Worm (Caenorhabditis elegans) whole organism, midembryonic: ENCODE measurements around the gene K07C11.10.

ENCODE experiments used
- T22C8.4 ChIP-seq: fragments of 200-800 bp; sonication (Bioruptor generic); IDR thresholded peaks from 2 replicates; pipeline ENCODE4 v1.3.6; 2022; ENCODE audit warnings: missing genetic modification characterization, missing compliant biosample characterization
- cog-1 ChIP-seq: sonication (generic microtip); optimal IDR thresholded peaks from 2 replicates; lab custom pipeline; 2016; ENCODE audit warnings: missing genetic modification characterization, missing compliant biosample characterization
- flt-1 ChIP-seq: fragments of 200-800 bp; sonication (Bioruptor generic); IDR thresholded peaks from 2 replicates; pipeline ENCODE4 v1.3.6; 2022; ENCODE audit warnings: missing genetic modification characterization, missing compliant biosample characterization
- klf-2 ChIP-seq: fragments of 200-800 bp; sonication (Bioruptor generic); conservative IDR thresholded peaks from 2 replicates; pipeline ENCODE4 v1.3.6; 2022; ENCODE audit warnings: missing genetic modification reagents, missing genetic modification characterization, missing compliant biosample characterization
- med-1 ChIP-seq: sonication (generic microtip); optimal IDR thresholded peaks from 2 replicates; lab custom pipeline; 2017; ENCODE audit warnings: missing genetic modification characterization, mild to moderate bottlenecking, missing compliant biosample characterization, antibody characterized with exemption, missing genetic modification reagents; ENCODE audit not compliant: insufficient read depth
- ref-1 ChIP-seq: fragments of 200-800 bp; sonication (Bioruptor generic); conservative IDR thresholded peaks from 2 replicates; pipeline ENCODE4 v1.3.6; 2022; ENCODE audit warnings: missing genetic modification reagents, missing genetic modification characterization, missing compliant biosample characterization
- tab-1 ChIP-seq: fragments of 200-800 bp; sonication (Bioruptor generic); IDR thresholded peaks from 2 replicates; pipeline ENCODE4 v1.3.6; 2022; ENCODE audit warnings: missing genetic modification characterization, missing compliant biosample characterization
- ztf-23 ChIP-seq: fragments of 200-800 bp; sonication (Bioruptor generic); IDR thresholded peaks from 2 replicates; pipeline ENCODE4 v1.3.6; 2022; ENCODE audit warnings: missing genetic modification reagents, missing genetic modification characterization, missing compliant biosample characterization
- ztf-29 ChIP-seq: fragments of 200-800 bp; sonication (Bioruptor generic); IDR thresholded peaks from 2 replicates; pipeline ENCODE4 v1.3.6; 2022; ENCODE audit warnings: missing genetic modification reagents, missing genetic modification characterization, missing compliant biosample characterization

Gene K07C11.10

DNA sequence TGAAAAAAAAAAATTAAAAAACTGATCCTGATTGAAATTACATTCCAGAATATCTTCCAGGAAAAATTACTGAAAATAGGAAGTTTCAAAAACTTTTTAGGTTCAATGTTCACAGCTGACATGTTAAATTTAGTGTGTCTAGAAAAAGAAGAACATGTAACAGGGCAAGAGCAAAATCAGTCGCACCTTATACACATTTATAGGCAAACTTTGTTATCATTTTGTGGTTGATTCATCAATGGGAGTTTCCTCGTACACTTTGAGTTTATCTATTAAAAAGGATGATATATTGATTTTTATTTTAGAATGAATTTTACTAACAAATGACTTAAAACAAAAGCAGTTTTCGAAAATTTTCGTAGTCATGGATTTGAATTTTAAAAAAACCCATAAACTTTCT lies 16.5 kb upstream of the K07C11.10 start:
- TF ChIP-seq flt-1 (no peak), ref-1 (GFP tag; lab: Robert Waterston, UW) (no peak), T22C8.4 (GFP tag; lab: Robert Waterston, UW) (no peak), med-1 (GFP tag; lab: Kevin White, UChicago) (no peak), ztf-29 (no peak), ztf-23 (GFP tag; lab: Robert Waterston, UW) (no peak)

DNA sequence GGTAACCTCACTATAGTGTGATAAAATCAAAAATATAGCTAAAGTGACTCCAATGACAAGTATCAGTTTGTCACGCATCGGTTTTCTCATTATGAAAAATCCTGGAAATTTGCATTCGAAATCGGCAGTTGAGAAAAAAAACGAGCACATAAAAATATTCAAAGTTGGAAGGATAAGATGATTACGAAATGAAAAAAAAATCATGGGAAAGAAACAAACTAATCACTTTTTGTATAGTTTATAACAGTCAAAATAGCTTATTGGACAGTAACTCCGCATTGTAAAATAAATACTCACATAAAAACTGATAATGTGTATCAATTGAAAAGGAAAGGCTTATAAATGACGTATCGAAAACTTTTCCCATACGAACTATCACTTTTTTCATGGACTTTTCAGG lies 16.1 kb upstream of the K07C11.10 start, which contains the start of gene C16D9.4:
Gene C16D9.4, minus strand, starts transcription at position 101 of the 400 bp plus-strand sequence.
- TF ChIP-seq tab-1 (GFP tag; lab: Robert Waterston, UW) (no peak), ztf-23 (GFP tag; lab: Robert Waterston, UW) (no peak), T22C8.4 (GFP tag; lab: Robert Waterston, UW) (no peak), cog-1 (tag; lab: Kevin White, UChicago) (no peak), flt-1 (no peak)

DNA sequence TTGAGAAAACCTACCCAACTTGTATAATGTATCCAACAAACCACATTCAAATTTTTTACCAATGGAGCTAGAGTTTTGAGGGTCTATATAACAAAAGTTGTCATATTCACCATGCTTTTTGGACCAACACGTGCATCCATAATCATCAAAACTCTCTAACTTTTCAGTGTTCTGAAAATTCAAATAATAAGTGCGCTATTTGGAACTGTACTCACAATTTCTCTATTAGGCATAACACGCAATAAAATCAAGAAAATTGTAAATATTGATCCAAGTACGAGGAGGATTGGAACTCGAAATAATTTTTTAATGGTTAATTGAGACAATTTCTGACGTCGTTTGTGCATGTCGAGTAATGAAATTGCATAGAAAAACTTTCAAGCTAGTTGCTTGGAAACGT lies 13.2 kb upstream of the K07C11.10 start, which contains the start of gene C16D9.3:
Gene C16D9.3, minus strand, starts transcription at position 101 of the 400 bp plus-strand sequence.
- TF ChIP-seq ztf-29 (no peak), flt-1 (no peak), ztf-23 (GFP tag; lab: Robert Waterston, UW) (no peak), cog-1 (tag; lab: Kevin White, UChicago) (no peak), T22C8.4 (GFP tag; lab: Robert Waterston, UW) (no peak), ref-1 (GFP tag; lab: Robert Waterston, UW) (no peak), klf-2 (GFP tag; lab: Robert Waterston, UW) (no peak), med-1 (GFP tag; lab: Kevin White, UChicago) (no peak), tab-1 (GFP tag; lab: Robert Waterston, UW) (no peak)

DNA sequence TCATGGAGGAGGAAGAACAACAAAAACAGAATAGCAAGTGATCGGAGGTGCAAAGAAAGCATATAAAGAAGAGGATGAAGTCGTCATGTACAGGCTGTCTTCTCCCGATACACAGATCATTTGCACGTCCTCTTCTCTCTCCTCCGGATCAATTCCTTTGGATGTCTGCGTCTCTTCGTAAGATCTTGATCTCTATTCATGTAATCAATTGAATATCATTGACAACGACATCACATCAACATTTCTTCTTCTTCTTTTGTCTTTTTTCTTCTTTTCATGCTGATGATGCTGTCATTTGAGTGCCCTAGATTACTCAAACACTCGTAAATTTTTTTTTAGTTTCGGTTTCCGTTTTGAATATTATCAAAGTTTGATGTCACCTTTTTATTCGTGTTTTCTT lies 11.6 kb upstream of the K07C11.10 start, which contains the start of gene rol-3:
Gene rol-3, minus strand, starts transcription at position 120 of the 400 bp plus-strand sequence.
- no peak for TF ChIP-seq flt-1
- TF ChIP-seq cog-1 (tag; lab: Kevin White, UChicago), result no peak
- no peak for TF ChIP-seq med-1 (GFP tag; lab: Kevin White, UChicago)

DNA sequence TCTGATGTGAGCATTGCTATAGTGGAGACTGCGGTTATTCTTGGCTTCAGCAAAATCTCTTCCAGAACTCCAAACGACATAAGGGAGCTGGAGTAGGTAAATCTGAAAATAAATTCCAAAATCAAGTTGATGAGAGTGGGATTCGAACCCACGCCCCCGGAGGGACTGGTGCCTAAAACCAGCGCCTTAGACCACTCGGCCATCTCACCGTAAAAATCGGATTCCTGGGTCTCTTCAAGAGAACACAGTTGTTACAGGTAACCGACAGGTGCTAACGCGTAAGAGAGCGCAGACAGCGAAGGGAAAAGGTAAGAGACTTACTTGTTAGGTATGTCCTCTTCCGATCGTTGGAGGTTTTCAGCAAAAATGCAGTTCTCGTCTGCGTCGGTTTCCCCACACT lies 8.6 kb upstream of the K07C11.10 start:
- TF ChIP-seq cog-1 (tag; lab: Kevin White, UChicago) (no peak), ztf-23 (GFP tag; lab: Robert Waterston, UW) (0 out of 2 replicates have a peak, but pooled peaks have one; percentile 45), T22C8.4 (GFP tag; lab: Robert Waterston, UW) (0 out of 2 replicates have a peak, but pooled peaks have one; percentile 40), flt-1 (0 out of 2 replicates have a peak, but pooled peaks have one; percentile 68), ztf-29 (peak; percentile 59; the same call in 1 of the 2 replicates), med-1 (GFP tag; lab: Kevin White, UChicago) (no peak), ref-1 (GFP tag; lab: Robert Waterston, UW) (peak; percentile 47)

DNA sequence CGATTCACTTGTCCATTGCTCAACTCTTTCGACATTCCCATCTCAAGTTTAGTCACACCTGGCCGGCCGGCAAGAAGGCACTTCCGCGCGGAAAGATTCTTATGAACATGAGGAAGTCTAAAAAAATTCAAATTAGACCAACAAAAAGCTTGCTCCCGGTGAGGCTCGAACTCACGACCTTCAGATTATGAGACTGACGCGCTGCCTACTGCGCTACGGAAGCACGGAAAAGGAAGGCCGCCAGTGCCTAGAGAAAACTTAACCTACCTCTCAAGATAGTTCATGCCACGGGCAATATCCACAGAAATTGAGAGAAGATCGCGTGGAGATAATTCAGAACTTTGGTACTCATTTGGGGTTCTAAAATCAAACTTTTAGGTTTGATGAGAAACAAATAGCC lies 3.3 kb upstream of the K07C11.10 start:
- no peak for TF ChIP-seq med-1 (GFP tag; lab: Kevin White, UChicago)
- TF ChIP-seq flt-1, result peak; percentile 60; the same call in 1 of the 2 replicates
- TF ChIP-seq tab-1 (GFP tag; lab: Robert Waterston, UW), result peak; percentile 72; the same call in 1 of the 2 replicates
- no peak for TF ChIP-seq ztf-29
- TF ChIP-seq T22C8.4 (GFP tag; lab: Robert Waterston, UW), result 0 out of 2 replicates have a peak, but pooled peaks have one; percentile 7
- peak; percentile 70; the same call in 1 of the 2 replicates for TF ChIP-seq ztf-23 (GFP tag; lab: Robert Waterston, UW)
- no peak for TF ChIP-seq cog-1 (tag; lab: Kevin White, UChicago)

DNA sequence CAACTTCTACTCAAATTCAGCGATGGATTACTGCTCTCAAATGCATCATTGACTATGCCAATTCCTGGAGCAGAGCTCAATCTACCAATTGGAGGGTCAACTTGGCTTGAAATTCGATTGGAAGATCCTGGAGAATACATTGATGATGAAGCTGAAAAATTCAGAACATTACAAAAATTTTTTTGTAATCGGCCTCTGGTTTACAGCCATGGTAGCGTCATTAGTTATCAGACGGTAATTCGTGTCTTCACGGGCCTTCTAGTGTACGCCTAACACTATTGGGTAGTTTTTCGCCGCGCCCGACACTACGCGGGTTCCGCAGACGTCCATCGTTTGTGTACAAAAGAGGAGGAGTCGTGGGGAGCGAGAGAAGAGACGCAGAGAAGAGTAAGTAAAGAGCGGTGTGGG lies 2.0 kb upstream of the K07C11.10 start:
- TF ChIP-seq ztf-29, result no peak
- TF ChIP-seq cog-1 (tag; lab: Kevin White, UChicago), result peak; percentile 24
- TF ChIP-seq ztf-23 (GFP tag; lab: Robert Waterston, UW), result peak; percentile 58; the same call in 1 of the 2 replicates
- peak; percentile 69; the same call in 1 of the 2 replicates for TF ChIP-seq flt-1

DNA sequence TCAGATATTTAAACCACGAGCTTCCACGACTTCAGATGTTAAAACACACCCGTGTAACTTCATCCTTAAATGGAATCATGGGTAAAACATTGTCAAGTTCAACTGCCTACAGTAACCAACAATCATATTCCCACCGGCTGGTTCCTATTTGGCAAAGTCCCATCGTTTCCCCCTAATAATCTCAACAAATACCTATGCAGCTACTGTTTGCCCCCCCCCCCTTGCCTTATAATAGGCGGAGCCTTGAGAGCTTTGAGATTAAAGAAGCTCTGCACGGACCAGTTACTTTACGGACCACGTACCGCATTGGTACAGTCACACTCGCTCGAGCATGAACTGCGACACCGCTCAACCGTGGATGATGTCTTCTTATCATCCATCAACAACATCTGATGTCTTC lies 2.1 kb downstream of the K07C11.10 start, which contains the start of gene pax-1:
Gene pax-1, plus strand, starts transcription at position 301 of the 400 bp plus-strand sequence.
- TF ChIP-seq cog-1 (tag; lab: Kevin White, UChicago), result no peak
- TF ChIP-seq ztf-23 (GFP tag; lab: Robert Waterston, UW), result no peak
- no peak for TF ChIP-seq T22C8.4 (GFP tag; lab: Robert Waterston, UW)
- no peak for TF ChIP-seq klf-2 (GFP tag; lab: Robert Waterston, UW)

DNA sequence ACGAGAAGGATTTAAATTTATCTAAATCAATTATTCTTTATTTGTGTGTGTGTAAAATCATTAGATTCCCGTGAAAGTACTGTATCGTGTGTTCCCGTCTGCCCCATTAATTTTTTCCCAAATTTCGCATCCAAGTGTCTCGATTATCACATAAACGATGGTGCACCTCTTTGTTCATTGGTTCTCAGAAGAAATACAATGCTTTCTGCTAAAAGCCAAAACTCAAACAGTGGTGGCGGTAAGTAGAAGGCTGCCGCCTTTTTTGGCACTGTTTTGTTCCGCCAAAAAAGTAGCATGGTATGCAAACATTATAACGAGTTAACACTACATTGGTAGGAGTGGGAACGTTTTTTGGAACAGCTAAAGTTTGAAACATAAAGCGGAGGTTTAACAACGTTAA lies 3.3 kb downstream of the K07C11.10 start:
- TF ChIP-seq ztf-29 (no peak), T22C8.4 (GFP tag; lab: Robert Waterston, UW) (no peak), ztf-23 (GFP tag; lab: Robert Waterston, UW) (no peak), cog-1 (tag; lab: Kevin White, UChicago) (no peak), ref-1 (GFP tag; lab: Robert Waterston, UW) (no peak), tab-1 (GFP tag; lab: Robert Waterston, UW) (no peak), klf-2 (GFP tag; lab: Robert Waterston, UW) (no peak), flt-1 (no peak), med-1 (GFP tag; lab: Kevin White, UChicago) (no peak)

DNA sequence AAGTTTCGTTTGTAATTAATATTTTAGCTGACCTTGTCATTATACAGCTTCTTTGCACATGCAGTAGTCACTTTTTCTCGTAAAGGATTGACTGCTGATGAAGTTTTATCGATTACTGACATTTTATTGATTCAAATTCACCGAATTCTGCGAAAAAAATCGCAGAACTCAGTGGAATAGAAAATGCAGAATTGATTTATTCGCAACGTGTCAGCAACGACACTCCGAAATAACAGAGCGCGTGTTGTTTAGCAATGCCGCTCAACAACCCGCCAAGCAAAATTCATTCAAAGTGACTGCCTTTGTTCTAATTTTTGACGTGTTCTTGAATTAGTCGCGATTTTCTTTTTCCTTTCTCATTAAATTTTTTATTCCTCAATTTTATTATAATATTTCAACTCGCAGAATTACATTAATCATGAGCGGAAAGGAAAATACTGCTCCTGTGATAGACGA lies 5.6 kb downstream of the K07C11.10 start, which contains the start of the genes cogc-6 and air-1:
Gene cogc-6, minus strand, starts transcription at position 234 of the 456 bp plus-strand sequence.
Gene air-1, plus strand, starts transcription at position 406 of the 456 bp plus-strand sequence.
- no peak for TF ChIP-seq tab-1 (GFP tag; lab: Robert Waterston, UW)
- TF ChIP-seq ref-1 (GFP tag; lab: Robert Waterston, UW), result no peak
- TF ChIP-seq T22C8.4 (GFP tag; lab: Robert Waterston, UW), result no peak
- TF ChIP-seq klf-2 (GFP tag; lab: Robert Waterston, UW), result no peak
- no peak for TF ChIP-seq ztf-23 (GFP tag; lab: Robert Waterston, UW)
- no peak for TF ChIP-seq cog-1 (tag; lab: Kevin White, UChicago)
- no peak for TF ChIP-seq med-1 (GFP tag; lab: Kevin White, UChicago)
- no peak for TF ChIP-seq flt-1
- TF ChIP-seq ztf-29, result no peak
